Fruit fly (Drosophila melanogaster) whole organism, embryonic: ENCODE results near the gene CG5849.

ENCODE experiments used
- Ada2b ChIP-seq: fragments of 200-800 bp; sonication (Bioruptor generic); IDR thresholded peaks from 2 replicates; pipeline ENCODE4 v1.3.6; 2022; ENCODE audit warnings: missing biosample characterization, missing genetic modification characterization
- CG11696 ChIP-seq: fragments of 200-800 bp; sonication (Bioruptor generic); IDR thresholded peaks from 2 replicates; pipeline ENCODE4 v1.3.6; 2022; ENCODE audit warnings: missing biosample characterization, missing genetic modification characterization
- CG12769 ChIP-seq: fragments of 200-800 bp; sonication (Bioruptor generic); optimal IDR thresholded peaks from 2 replicates; lab custom pipeline; 2019; ENCODE audit warnings: missing biosample characterization, mild to moderate bottlenecking, missing genetic modification characterization, moderate library complexity
- CG13287 ChIP-seq: fragments of 200-800 bp; sonication (Bioruptor generic); IDR thresholded peaks from 2 replicates; pipeline ENCODE4 v1.3.6; 2022; ENCODE audit warnings: missing biosample characterization, missing genetic modification characterization; ENCODE audit not compliant: partially characterized antibody
- CG13424 ChIP-seq: fragments of 200-800 bp; sonication (Bioruptor generic); optimal IDR thresholded peaks from 2 replicates; lab custom pipeline; 2019; ENCODE audit warnings: missing biosample characterization, mild to moderate bottlenecking, missing genetic modification characterization, moderate library complexity
- CG13624 ChIP-seq: fragments of 200-800 bp; sonication (Bioruptor generic); optimal IDR thresholded peaks from 2 replicates; lab custom pipeline; 2016; ENCODE audit warnings: missing biosample characterization, missing genetic modification characterization
- CG14014 ChIP-seq: fragments of 200-800 bp; sonication (Bioruptor generic); IDR thresholded peaks from 2 replicates; pipeline ENCODE4 v1.3.6; 2022; ENCODE audit warnings: missing biosample characterization, missing genetic modification characterization
- CG14441 ChIP-seq: fragments of 200-800 bp; sonication (Bioruptor generic); IDR thresholded peaks from 2 replicates; pipeline ENCODE4 v1.3.6; 2022; ENCODE audit warnings: missing biosample characterization, missing genetic modification characterization
- CG17186 ChIP-seq: fragments of 200-800 bp; sonication (Bioruptor generic); optimal IDR thresholded peaks from 3 replicates; lab custom pipeline; 2017; ENCODE audit warnings: missing biosample characterization, missing genetic modification reagents, missing genetic modification characterization
- CG18599 ChIP-seq: fragments of 200-800 bp; sonication (Bioruptor generic); optimal IDR thresholded peaks from 3 replicates; lab custom pipeline; 2017; ENCODE audit warnings: missing biosample characterization, missing genetic modification characterization, mild to moderate bottlenecking, moderate library complexity, missing genetic modification reagents
- CG31365 ChIP-seq: fragments of 200-800 bp; sonication (Bioruptor generic); optimal IDR thresholded peaks from 2 replicates; lab custom pipeline; 2018; ENCODE audit warnings: missing biosample characterization, mild to moderate bottlenecking, missing genetic modification characterization
- CG3407 ChIP-seq: fragments of 200-800 bp; sonication (Bioruptor generic); optimal IDR thresholded peaks from 2 replicates; lab custom pipeline; 2018; ENCODE audit warnings: missing biosample characterization, mild to moderate bottlenecking, missing genetic modification characterization
- CG6175 ChIP-seq: fragments of 200-800 bp; sonication (Bioruptor generic); IDR thresholded peaks from 3 replicates; pipeline ENCODE4 v1.3.6; 2022; ENCODE audit warnings: missing biosample characterization, missing genetic modification characterization
- CG7271 ChIP-seq: fragments of 200-800 bp; sonication (Bioruptor generic); optimal IDR thresholded peaks from 2 replicates; lab custom pipeline; 2018; ENCODE audit warnings: missing biosample characterization, mild to moderate bottlenecking, missing genetic modification characterization, moderate library complexity
- CG7987 ChIP-seq: fragments of 200-800 bp; sonication (Bioruptor generic); optimal IDR thresholded peaks from 2 replicates; lab custom pipeline; 2018; ENCODE audit warnings: missing biosample characterization, mild to moderate bottlenecking, missing genetic modification characterization, moderate library complexity
- CG9215 ChIP-seq: fragments of 200-800 bp; sonication (Bioruptor generic); IDR thresholded peaks from 2 replicates; pipeline ENCODE4 v1.3.6; 2022; ENCODE audit warnings: missing biosample characterization, missing genetic modification characterization
- CG9609 ChIP-seq: fragments of 200-800 bp; sonication (Bioruptor generic); optimal IDR thresholded peaks from 3 replicates; lab custom pipeline; 2016; ENCODE audit warnings: missing biosample characterization, missing genetic modification characterization
- Camta ChIP-seq: fragments of 200-800 bp; sonication (Bioruptor generic); optimal IDR thresholded peaks from 2 replicates; lab custom pipeline; 2016; ENCODE audit warnings: missing biosample characterization, missing genetic modification characterization
- D19A ChIP-seq: fragments of 200-800 bp; optimal IDR thresholded peaks from 3 replicates; lab custom pipeline; 2019; ENCODE audit warnings: missing biosample characterization, mild to moderate bottlenecking, missing genetic modification characterization, moderate library complexity
- E2f2 ChIP-seq: fragments of 200-800 bp; sonication (Bioruptor generic); IDR thresholded peaks from 2 replicates; pipeline ENCODE4 v1.3.6; 2022; ENCODE audit warnings: missing biosample characterization, missing genetic modification characterization
- ERR ChIP-seq: fragments of 200-800 bp; sonication (Bioruptor generic); optimal IDR thresholded peaks from 2 replicates; lab custom pipeline; 2016; ENCODE audit warnings: missing biosample characterization, missing genetic modification characterization
- Fer3 ChIP-seq: fragments of 200-800 bp; sonication (Bioruptor generic); optimal IDR thresholded peaks from 2 replicates; lab custom pipeline; 2018; ENCODE audit warnings: missing biosample characterization, mild to moderate bottlenecking, missing genetic modification characterization, moderate library complexity
- Hey ChIP-seq: fragments of 200-800 bp; sonication (Bioruptor generic); optimal IDR thresholded peaks from 3 replicates; lab custom pipeline; 2018; ENCODE audit warnings: missing biosample characterization, mild to moderate bottlenecking, missing genetic modification characterization
- HmgZ ChIP-seq: fragments of 200-800 bp; sonication (Bioruptor generic); optimal IDR thresholded peaks from 2 replicates; lab custom pipeline; 2018; ENCODE audit warnings: missing biosample characterization, mild to moderate bottlenecking, missing genetic modification characterization
- Hmr ChIP-seq: fragments of 200-800 bp; sonication (Bioruptor generic); optimal IDR thresholded peaks from 3 replicates; lab custom pipeline; 2017; ENCODE audit warnings: mild to moderate bottlenecking, missing biosample characterization, missing genetic modification reagents, missing genetic modification characterization
- Hmx ChIP-seq: fragments of 200-800 bp; sonication (Bioruptor generic); optimal IDR thresholded peaks from 2 replicates; lab custom pipeline; 2016; ENCODE audit warnings: missing biosample characterization, missing genetic modification characterization
- Hr39 ChIP-seq: fragments of >200 bp; optimal IDR thresholded peaks from 2 replicates; lab custom pipeline; 2017
- Jarid2 ChIP-seq: fragments of 200-800 bp; sonication (Bioruptor generic); optimal IDR thresholded peaks from 3 replicates; lab custom pipeline; 2017; ENCODE audit warnings: mild to moderate bottlenecking, missing biosample characterization, missing genetic modification reagents, missing genetic modification characterization
- Mad ChIP-seq: fragments of 200-800 bp; sonication (Bioruptor generic); optimal IDR thresholded peaks from 2 replicates; lab custom pipeline; 2016; ENCODE audit warnings: missing biosample characterization, missing genetic modification characterization
- Ptx1 ChIP-seq: fragments of 200-800 bp; sonication (Bioruptor generic); IDR thresholded peaks from 2 replicates; pipeline ENCODE4 v1.3.6; 2022; ENCODE audit warnings: missing biosample characterization, missing genetic modification characterization
- Sry-β ChIP-seq: fragments of 200-800 bp; sonication (Bioruptor generic); optimal IDR thresholded peaks from 2 replicates; lab custom pipeline; 2018; ENCODE audit warnings: missing biosample characterization, mild to moderate bottlenecking, missing genetic modification characterization, moderate library complexity
- Sry-δ ChIP-seq: fragments of 200-800 bp; sonication (Bioruptor generic); optimal IDR thresholded peaks from 2 replicates; lab custom pipeline; 2016; ENCODE audit warnings: missing biosample characterization, missing genetic modification characterization
- Taf1 ChIP-seq: fragments of 200-800 bp; sonication (Bioruptor generic); IDR thresholded peaks from 2 replicates; pipeline ENCODE4 v1.3.6; 2022; ENCODE audit warnings: missing biosample characterization, missing genetic modification characterization
- YL-1 ChIP-seq: fragments of 200-800 bp; sonication (Bioruptor generic); optimal IDR thresholded peaks from 3 replicates; lab custom pipeline; 2017; ENCODE audit warnings: missing biosample characterization, mild to moderate bottlenecking, missing genetic modification characterization
- ac ChIP-seq: fragments of 200-800 bp; sonication (Bioruptor generic); optimal IDR thresholded peaks from 3 replicates; lab custom pipeline; 2017; ENCODE audit warnings: missing biosample characterization, mild to moderate bottlenecking, missing genetic modification characterization
- en ChIP-seq: fragments of 200-800 bp; sonication (Bioruptor generic); optimal IDR thresholded peaks from 2 replicates; lab custom pipeline; 2016; ENCODE audit warnings: missing biosample characterization, missing genetic modification characterization
- insv ChIP-seq, 2 experiments: fragments of 200-800 bp; sonication (Bioruptor generic); optimal IDR thresholded peaks; 3 replicates each; lab custom pipeline; 2016 to 2018; ENCODE audit warnings: missing biosample characterization in 2 of 2, missing genetic modification characterization in 2 of 2
- kah ChIP-seq: fragments of 200-800 bp; sonication (Bioruptor generic); optimal IDR thresholded peaks from 2 replicates; lab custom pipeline; 2018; ENCODE audit warnings: missing biosample characterization, mild to moderate bottlenecking, missing genetic modification characterization
- knrl ChIP-seq: fragments of 200-800 bp; sonication (Bioruptor generic); IDR thresholded peaks from 3 replicates; pipeline ENCODE4 v1.3.6; 2022; ENCODE audit warnings: missing biosample characterization, missing genetic modification characterization; ENCODE audit not compliant: partially characterized antibody
- maf-S ChIP-seq: fragments of 200-800 bp; sonication (Bioruptor generic); optimal IDR thresholded peaks from 2 replicates; lab custom pipeline; 2016; ENCODE audit warnings: missing biosample characterization, missing genetic modification characterization
- mld ChIP-seq: fragments of 200-800 bp; sonication (Bioruptor generic); IDR thresholded peaks from 3 replicates; pipeline ENCODE4 v1.3.6; 2022; ENCODE audit warnings: missing biosample characterization, missing genetic modification characterization; ENCODE audit not compliant: partially characterized antibody
- nau ChIP-seq: fragments of 200-800 bp; sonication (Bioruptor generic); optimal IDR thresholded peaks from 3 replicates; lab custom pipeline; 2017; ENCODE audit warnings: missing biosample characterization, mild to moderate bottlenecking, missing genetic modification characterization, missing genetic modification reagents
- oc ChIP-seq: fragments of 200-800 bp; sonication (Bioruptor generic); optimal IDR thresholded peaks from 2 replicates; lab custom pipeline; 2018; ENCODE audit warnings: missing biosample characterization, mild to moderate bottlenecking, missing genetic modification characterization, moderate library complexity
- pita ChIP-seq: fragments of 200-800 bp; sonication (Bioruptor generic); optimal IDR thresholded peaks from 2 replicates; lab custom pipeline; 2017; ENCODE audit warnings: missing biosample characterization, mild to moderate bottlenecking, missing genetic modification characterization
- rib ChIP-seq: fragments of 200-800 bp; sonication (Bioruptor generic); IDR thresholded peaks from 2 replicates; pipeline ENCODE4 v1.3.6; 2022; ENCODE audit warnings: missing biosample characterization, missing genetic modification characterization
- run ChIP-seq: fragments of 200-800 bp; sonication (Bioruptor generic); optimal IDR thresholded peaks from 3 replicates; lab custom pipeline; 2018; ENCODE audit warnings: missing biosample characterization, mild to moderate bottlenecking, missing genetic modification characterization
- salm ChIP-seq: fragments of 200-800 bp; sonication (Bioruptor generic); optimal IDR thresholded peaks from 2 replicates; lab custom pipeline; 2018; ENCODE audit warnings: missing biosample characterization, mild to moderate bottlenecking, missing genetic modification characterization
- sc ChIP-seq, 3 experiments: fragments of >200 bp in 2 of 3; fragments of 200-800 bp in 1 of 3; sonication (Bioruptor generic) in 1 of 3; optimal IDR thresholded peaks; 2 replicates in 2 of 3; 3 replicates in 1 of 3; lab custom pipeline; 2017; ENCODE audit warnings: mild to moderate bottlenecking in 1 of 3, missing biosample characterization in 1 of 3, missing genetic modification characterization in 1 of 3, missing genetic modification reagents in 1 of 3
- sr ChIP-seq: fragments of 200-800 bp; sonication (Bioruptor generic); IDR thresholded peaks from 3 replicates; pipeline ENCODE4 v1.3.6; 2022; ENCODE audit warnings: missing biosample characterization, missing genetic modification characterization
- ssp ChIP-seq: fragments of 200-800 bp; sonication (Bioruptor generic); IDR thresholded peaks from 2 replicates; pipeline ENCODE4 v1.3.6; 2022; ENCODE audit warnings: missing biosample characterization, missing genetic modification characterization
- vvl ChIP-seq: fragments of 200-800 bp; sonication (Bioruptor generic); IDR thresholded peaks from 2 replicates; pipeline ENCODE4 v1.3.6; 2022; ENCODE audit warnings: missing biosample characterization, missing genetic modification characterization
- wor ChIP-seq: fragments of 200-800 bp; sonication (Bioruptor generic); IDR thresholded peaks from 2 replicates; pipeline ENCODE4 v1.3.6; 2022; ENCODE audit warnings: missing biosample characterization, missing genetic modification characterization

Gene CG5849

DNA sequence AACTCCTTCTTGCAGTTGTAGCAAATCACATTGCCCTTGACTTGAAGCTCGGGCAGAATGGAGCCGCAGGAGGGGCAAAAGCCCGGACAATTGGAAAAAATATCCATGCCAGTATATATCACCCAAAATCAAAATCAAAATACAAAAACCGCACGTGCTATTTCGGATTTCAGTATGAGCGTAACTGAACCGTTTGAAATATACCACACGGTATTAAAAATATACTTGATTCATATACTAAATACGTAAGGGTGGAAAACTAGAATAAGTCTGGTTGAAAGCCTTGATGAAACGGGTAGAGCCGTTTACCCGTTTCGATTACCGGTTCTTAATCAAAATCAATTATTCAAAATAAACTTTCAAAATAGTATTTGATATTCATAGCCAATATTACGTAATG is 37.8 kb downstream of the CG5849 start, which contains the start of gene Polr1H (continued):
- TF ChIP-seq knrl (GFP tag; lab: Robert Waterston, UW) (peak; percentile 8; the same call in 1 of the 3 replicates), mld (GFP tag; lab: Robert Waterston, UW) (no peak), CG7271 (tag; lab: Kevin White, UChicago) (no peak), ssp (GFP tag; lab: Robert Waterston, UW) (no peak), en (GFP tag; lab: Kevin White, UChicago) (no peak), E2f2 (GFP tag; lab: Robert Waterston, UW) (peak; percentile 87), Mad (GFP tag; lab: Kevin White, UChicago) (no peak), D19A (tag; lab: Kevin White, UChicago) (no peak), CG9215 (GFP tag; lab: Robert Waterston, UW) (no peak), Hmx (GFP tag; lab: Kevin White, UChicago) (no peak), CG13624 (GFP tag; lab: Kevin White, UChicago) (peak; percentile 24), Camta (GFP tag; lab: Kevin White, UChicago) (no peak), salm (tag; lab: Kevin White, UChicago) (no peak), CG13287 (GFP tag; lab: Robert Waterston, UW) (peak; percentile 59), Fer3 (no peak), Ptx1 (GFP tag; lab: Robert Waterston, UW) (no peak), CG18599 (GFP tag; lab: Kevin White, UChicago) (no peak), CG31365 (tag; lab: Kevin White, UChicago) (no peak), CG17186 (GFP tag; lab: Kevin White, UChicago) (no peak), Taf1 (no peak), pita (peak; percentile 84), maf-S (GFP tag; lab: Kevin White, UChicago) (no peak), Hmr (GFP tag; lab: Kevin White, UChicago) (peak; percentile 29), run (no peak), insv (GFP tag; optimal IDR thresholded peaks at IDR 0.05; lab: Kevin White, UChicago) (no peak), CG14441 (GFP tag; lab: Robert Waterston, UW) (no peak), sc (optimal IDR thresholded peaks at IDR 0.05; lab: Kevin White, UChicago) (no peak), sc (GFP tag; optimal IDR thresholded peaks at IDR 0.05; lab: Kevin White, UChicago) (no peak), YL-1 (peak; percentile 56), kah (GFP tag; lab: Kevin White, UChicago) (no peak), CG9609 (no peak), CG13424 (tag; lab: Kevin White, UChicago) (no peak), nau (GFP tag; lab: Kevin White, UChicago) (no peak), rib (no peak), Sry-δ (GFP tag; lab: Kevin White, UChicago) (peak; percentile 22), Jarid2 (GFP tag; lab: Kevin White, UChicago) (no peak), ERR (GFP tag; lab: Kevin White, UChicago) (no peak), CG6175 (GFP tag; lab: Robert Waterston, UW) (no peak), CG7987 (GFP tag; lab: Kevin White, UChicago) (no peak), CG11696 (GFP tag; lab: Robert Waterston, UW) (no peak), Hey (tag; lab: Kevin White, UChicago) (no peak), sr (GFP tag; lab: Robert Waterston, UW) (no peak), CG14014 (GFP tag; lab: Robert Waterston, UW) (no peak), vvl (GFP tag; lab: Robert Waterston, UW) (peak; percentile 36; the same call in 1 of the 2 replicates), HmgZ (tag; lab: Kevin White, UChicago) (peak; percentile 44), wor (GFP tag; lab: Robert Waterston, UW) (no peak), ac (no peak), CG12769 (tag; lab: Kevin White, UChicago) (no peak), Hr39 (lab: Kevin White, UChicago) (no peak), Ada2b (GFP tag; lab: Robert Waterston, UW) (no peak), CG3407 (GFP tag; lab: Kevin White, UChicago) (no peak), Sry-β (GFP tag; lab: Kevin White, UChicago) (no peak), oc (no peak)
